Fruit fly (Drosophila melanogaster): Measurements from ENCODE around the gene CG6013.

CG6013 gene

DNA sequence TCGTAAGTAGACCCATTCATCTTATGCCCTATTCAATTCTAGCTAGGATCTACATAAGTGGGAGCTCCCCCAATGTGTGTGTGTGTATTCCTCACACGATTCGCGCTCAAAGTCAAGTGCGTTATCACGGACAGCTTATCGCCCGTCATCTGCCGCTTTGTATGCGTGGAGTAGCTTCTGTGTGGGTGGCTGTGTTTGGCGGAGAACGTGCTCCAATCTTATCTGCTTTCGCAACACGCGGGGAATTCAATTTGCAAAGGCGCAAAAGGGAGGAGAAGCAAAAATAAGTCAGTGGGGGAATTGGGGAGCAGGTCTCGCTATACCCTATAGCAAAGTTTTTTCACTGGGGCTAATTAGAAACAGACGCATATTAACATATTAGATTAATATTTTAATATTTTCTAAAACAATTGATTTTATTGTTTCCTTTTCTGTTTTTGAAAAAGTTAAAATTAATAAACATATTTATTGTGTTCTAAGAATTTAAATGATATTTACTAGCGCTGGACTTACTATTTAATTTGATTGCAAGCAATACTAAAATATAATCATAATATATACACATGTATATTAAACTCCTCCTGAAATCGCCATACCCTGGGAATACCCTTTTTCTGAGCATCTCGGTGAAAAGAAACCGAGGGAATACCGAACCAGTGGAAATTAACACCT is 46.1 kb upstream of the CG6013 start (continued):
- 0 out of 2 replicates have a peak, but pooled peaks have one; percentile 16 for TF ChIP-seq vvl (GFP tag; IDR thresholded peaks at IDR 0.05)
- peak; percentile 35 for TF ChIP-seq CG3995 (GFP tag; optimal IDR thresholded peaks at IDR 0.05)
- peak; percentile 38 for TF ChIP-seq CG6683 (GFP tag; optimal IDR thresholded peaks at IDR 0.05)
- peak; percentile 68 for TF ChIP-seq GATAe (GFP tag; conservative IDR thresholded peaks at IDR 0.05)
- TF ChIP-seq MBD-R2 (GFP tag; IDR thresholded peaks at IDR 0.05): no peak; the same call in 1 of the 2 replicates
- TF ChIP-seq CG2712 (tag; optimal IDR thresholded peaks at IDR 0.05): peak; percentile 8
- TF ChIP-seq dpn (GFP tag; optimal IDR thresholded peaks at IDR 0.05): peak in 1 of 2 experiments; percentile 15
- no peak for TF ChIP-seq Awh (GFP tag; IDR thresholded peaks at IDR 0.05)
- no peak for TF ChIP-seq Vsx1 (GFP tag; optimal IDR thresholded peaks at IDR 0.05)
- TF ChIP-seq klu (GFP tag; IDR thresholded peaks at IDR 0.05): peak; percentile 45; the same call in 1 of the 2 replicates
- no peak for TF ChIP-seq CG33557 (GFP tag; optimal IDR thresholded peaks at IDR 0.05)
- TF ChIP-seq CG3281 (GFP tag; optimal IDR thresholded peaks at IDR 0.05): peak; percentile 78
- no peak for TF ChIP-seq CG34224 (GFP tag; IDR thresholded peaks at IDR 0.05; ENCODE audit: partially characterized antibody)
- TF ChIP-seq Nf-YC (tag; optimal IDR thresholded peaks at IDR 0.05): no peak
- peak; percentile 17; the same call in 1 of the 2 replicates for TF ChIP-seq wdn (GFP tag; IDR thresholded peaks at IDR 0.05)
- peak; percentile 53 for TF ChIP-seq CG10147 (GFP tag; optimal IDR thresholded peaks at IDR 0.05)
- TF ChIP-seq CG15479 (GFP tag; optimal IDR thresholded peaks at IDR 0.05): no peak
- no peak for TF ChIP-seq CG31441 (GFP tag; IDR thresholded peaks at IDR 0.05)
- no peak for TF ChIP-seq nau (GFP tag; optimal IDR thresholded peaks at IDR 0.05)
- peak; percentile 86 for TF ChIP-seq CG18599 (GFP tag; optimal IDR thresholded peaks at IDR 0.05)
- TF ChIP-seq CG30403 (GFP tag; optimal IDR thresholded peaks at IDR 0.05): peak; percentile 54
- no peak for TF ChIP-seq CkIIα-i1 (GFP tag; IDR thresholded peaks at IDR 0.05)
- peak; percentile 7 for TF ChIP-seq CG1602 (GFP tag; optimal IDR thresholded peaks at IDR 0.05)
- TF ChIP-seq Atf6 (GFP tag; IDR thresholded peaks at IDR 0.05): 0 out of 2 replicates have a peak, but pooled peaks have one; percentile 28
- peak; percentile 76 for TF ChIP-seq Meics (GFP tag; optimal IDR thresholded peaks at IDR 0.05)
- TF ChIP-seq CG13894 (tag; optimal IDR thresholded peaks at IDR 0.05): peak; percentile 20
- no peak for TF ChIP-seq Tbp (GFP tag; optimal IDR thresholded peaks at IDR 0.05)
- TF ChIP-seq fd3F (GFP tag; optimal IDR thresholded peaks at IDR 0.05): peak; percentile 5
- peak; percentile 28 for TF ChIP-seq Hey (tag; optimal IDR thresholded peaks at IDR 0.05)
- TF ChIP-seq Med (GFP tag): peak; percentile 41
- TF ChIP-seq sens-2 (GFP tag; IDR thresholded peaks at IDR 0.05): no peak
- peak; percentile 30 for TF ChIP-seq CG12391 (tag; optimal IDR thresholded peaks at IDR 0.05)
- TF ChIP-seq crol (GFP tag; IDR thresholded peaks at IDR 0.05): no peak
- peak; percentile 73 for TF ChIP-seq lab (GFP tag; optimal IDR thresholded peaks at IDR 0.05)
- TF ChIP-seq tna (GFP tag; IDR thresholded peaks at IDR 0.05; ENCODE audit: partially characterized antibody): no peak
- no peak for TF ChIP-seq CG14710 (tag; optimal IDR thresholded peaks at IDR 0.05)
- TF ChIP-seq pan (optimal IDR thresholded peaks at IDR 0.05): no peak
- peak in 1 of 2 experiments; percentile 26 for TF ChIP-seq pan (GFP tag; optimal IDR thresholded peaks at IDR 0.05 in 1 of 2, IDR thresholded peaks at IDR 0.05 in 1 of 2)
- TF ChIP-seq Dip3 (GFP tag; optimal IDR thresholded peaks at IDR 0.05): no peak
- peak; percentile 26 for TF ChIP-seq Sox102F (GFP tag; optimal IDR thresholded peaks at IDR 0.05)
- no peak for TF ChIP-seq odd (GFP tag; optimal IDR thresholded peaks at IDR 0.05)
- no peak for TF ChIP-seq CG13624 (GFP tag; optimal IDR thresholded peaks at IDR 0.05)
- TF ChIP-seq CG4424 (GFP tag; optimal IDR thresholded peaks at IDR 0.05): peak; percentile 18
- TF ChIP-seq cwo (GFP tag; optimal IDR thresholded peaks at IDR 0.05): peak; percentile 88
- TF ChIP-seq br (optimal IDR thresholded peaks at IDR 0.05): no peak
- peak; percentile 18 for TF ChIP-seq CG12104 (GFP tag; optimal IDR thresholded peaks at IDR 0.05)
- peak; percentile 46 for TF ChIP-seq lbe (GFP tag; optimal IDR thresholded peaks at IDR 0.05)
- TF ChIP-seq Fer1 (GFP tag; optimal IDR thresholded peaks at IDR 0.05): peak; percentile 63
- no peak for TF ChIP-seq pros (GFP tag; optimal IDR thresholded peaks at IDR 0.05)

Data from whole organism, embryonic.